Fruit fly (Drosophila melanogaster): ENCODE data around the gene CG17380.
A peak's percentile ranks its signal among the peaks of the same experiment; 100 is the strongest.

Gene CG17380

dm6 chr3R:23356920-23357386 is 46.6 kb downstream of the CG17380 start (continued):
- TF ChIP-seq ranshi (GFP tag; IDR thresholded peaks at IDR 0.05), result peak; percentile 80
- TF ChIP-seq sug (tag; optimal IDR thresholded peaks at IDR 0.05), result peak; percentile 81
- TF ChIP-seq hb (GFP tag; IDR thresholded peaks at IDR 0.05; ENCODE audit: partially characterized antibody), result no peak
- peak; percentile 9 for TF ChIP-seq tup (GFP tag; optimal IDR thresholded peaks at IDR 0.05)
- peak; percentile 83 for TF ChIP-seq sd (tag; optimal IDR thresholded peaks at IDR 0.05)
- no peak for TF ChIP-seq Bdp1 (GFP tag; optimal IDR thresholded peaks at IDR 0.05)
- no peak for TF ChIP-seq slp2 (GFP tag; optimal IDR thresholded peaks at IDR 0.05)
- TF ChIP-seq Awh (GFP tag; IDR thresholded peaks at IDR 0.05), result peak; percentile 71
- no peak for TF ChIP-seq CTCF (GFP tag; optimal IDR thresholded peaks at IDR 0.05)
- TF ChIP-seq Optix (GFP tag; IDR thresholded peaks at IDR 0.05), result no peak
- TF ChIP-seq HmgZ (tag; optimal IDR thresholded peaks at IDR 0.05), result peak; percentile 85
- no peak for TF ChIP-seq tx (GFP tag; optimal IDR thresholded peaks at IDR 0.05)
- no peak for TF ChIP-seq fru (optimal IDR thresholded peaks at IDR 0.05)
- TF ChIP-seq bsh (GFP tag; optimal IDR thresholded peaks at IDR 0.05), result peak; percentile 64 to 93
- no peak for TF ChIP-seq Dref (GFP tag; IDR thresholded peaks at IDR 0.05)
- no peak for TF ChIP-seq sc (optimal IDR thresholded peaks at IDR 0.05)
- peak; percentile 75 for TF ChIP-seq sc (GFP tag; optimal IDR thresholded peaks at IDR 0.05)
- TF ChIP-seq CG8089 (GFP tag; optimal IDR thresholded peaks at IDR 0.05), result no peak
- peak; percentile 82 for TF ChIP-seq Nf-YB (GFP tag; optimal IDR thresholded peaks at IDR 0.05)
- peak; percentile 93 for TF ChIP-seq dmrt99B (tag; optimal IDR thresholded peaks at IDR 0.05)
- peak; percentile 36 for TF ChIP-seq Ravus (GFP tag; IDR thresholded peaks at IDR 0.05)
- TF ChIP-seq CG11504 (tag; optimal IDR thresholded peaks at IDR 0.05), result peak; percentile 93
- no peak for TF ChIP-seq Dfd (GFP tag; optimal IDR thresholded peaks at IDR 0.05)
- no peak for TF ChIP-seq pan (optimal IDR thresholded peaks at IDR 0.05)
- TF ChIP-seq pan (GFP tag; optimal IDR thresholded peaks at IDR 0.05 in 1 of 2, IDR thresholded peaks at IDR 0.05 in 1 of 2), result peak in 1 of 2 experiments; percentile 87
- peak; percentile 49; the same call in 1 of the 2 replicates for TF ChIP-seq CG14667 (GFP tag; IDR thresholded peaks at IDR 0.05)
- no peak for TF ChIP-seq CG2129 (GFP tag; IDR thresholded peaks at IDR 0.05; ENCODE audit: partially characterized antibody)
- TF ChIP-seq CG4328 (GFP tag; optimal IDR thresholded peaks at IDR 0.05), result no peak
- TF ChIP-seq Pdp1 (GFP tag; optimal IDR thresholded peaks at IDR 0.05), result peak in 1 of 2 experiments; percentile 22
- TF ChIP-seq CG7928 (GFP tag; optimal IDR thresholded peaks at IDR 0.05), result no peak
- TF ChIP-seq CG12769 (tag; optimal IDR thresholded peaks at IDR 0.05), result no peak
- TF ChIP-seq TFAM (GFP tag; optimal IDR thresholded peaks at IDR 0.05), result no peak
- no peak for TF ChIP-seq gro (GFP tag; optimal IDR thresholded peaks at IDR 0.05)
- TF ChIP-seq gt (GFP tag; IDR thresholded peaks at IDR 0.05), result 0 out of 2 replicates have a peak, but pooled peaks have one; percentile 35
- peak; percentile 76 for TF ChIP-seq CG10366 (GFP tag; IDR thresholded peaks at IDR 0.05)
- TF ChIP-seq btn (GFP tag; optimal IDR thresholded peaks at IDR 0.05), result no peak
- peak; percentile 93 for TF ChIP-seq CG10209 (GFP tag; optimal IDR thresholded peaks at IDR 0.05)
- peak; percentile 28 for TF ChIP-seq CG15011 (GFP tag; optimal IDR thresholded peaks at IDR 0.05)
- no peak for TF ChIP-seq usp (GFP tag; optimal IDR thresholded peaks at IDR 0.05)
- no peak for TF ChIP-seq CG8359 (GFP tag; optimal IDR thresholded peaks at IDR 0.05; ENCODE audit: borderline replicate concordance)
- TF ChIP-seq CG8388 (GFP tag; optimal IDR thresholded peaks at IDR 0.05), result peak; percentile 83
- peak; percentile 74 for TF ChIP-seq CG14014 (GFP tag; IDR thresholded peaks at IDR 0.05)
- peak; percentile 70 for TF ChIP-seq scrt (GFP tag; optimal IDR thresholded peaks at IDR 0.05)
- TF ChIP-seq CG9437 (GFP tag; optimal IDR thresholded peaks at IDR 0.05), result peak; percentile 91
- peak; percentile 81 for TF ChIP-seq gsb-n (tag; optimal IDR thresholded peaks at IDR 0.05)
- TF ChIP-seq CG11085 (GFP tag; IDR thresholded peaks at IDR 0.05), result peak; percentile 16; the same call in 1 of the 2 replicates
- TF ChIP-seq CG12391 (tag; optimal IDR thresholded peaks at IDR 0.05), result peak; percentile 96
- peak; percentile 85 for TF ChIP-seq CG12942 (GFP tag; optimal IDR thresholded peaks at IDR 0.05)
- TF ChIP-seq E2f2 (GFP tag; IDR thresholded peaks at IDR 0.05), result peak; percentile 54; the same call in 1 of the 2 replicates
- TF ChIP-seq eyg (GFP tag; optimal IDR thresholded peaks at IDR 0.05), result no peak
- TF ChIP-seq CG34224 (GFP tag; IDR thresholded peaks at IDR 0.05; ENCODE audit: partially characterized antibody), result no peak
- TF ChIP-seq CrebB (tag; optimal IDR thresholded peaks at IDR 0.05), result peak; percentile 83

All from whole organism, embryonic.